Worm (Caenorhabditis elegans): ENCODE data around the gene vps-22.

DNA sequence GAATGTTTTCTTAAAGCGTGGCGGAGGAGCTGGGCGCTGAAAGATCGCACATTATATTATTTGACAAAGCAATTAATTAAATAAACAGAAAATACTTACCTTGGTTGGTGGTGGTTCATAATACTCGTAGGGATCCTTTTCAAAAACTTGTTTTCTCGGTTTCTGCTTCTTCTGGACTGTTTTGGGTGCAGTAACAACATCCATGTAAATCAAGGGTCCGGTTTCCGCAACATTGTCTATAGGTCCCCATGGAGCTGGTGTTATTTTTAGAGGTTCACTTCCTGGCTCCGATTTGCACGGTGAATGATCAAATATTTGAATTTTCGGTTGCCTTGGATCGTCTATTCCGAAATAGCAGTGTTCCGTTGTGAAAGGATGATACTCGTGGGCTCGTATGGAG is 38.2 kb downstream of the vps-22 start:
- TF ChIP-seq nhr-12 (tag; optimal IDR thresholded peaks at IDR 0.05) = no peak
- TF ChIP-seq mls-2 (tag; optimal IDR thresholded peaks at IDR 0.05) = no peak

Measured in whole organism, mixed stage, embryonic.